Worm (Caenorhabditis elegans) whole organism, early embryonic: Measurements from ENCODE around the gene mca-2.

Source experiments
- B0310.2 ChIP-seq: sonication (generic microtip); optimal IDR thresholded peaks from 2 replicates; lab custom pipeline; 2016; ENCODE audit warnings: mild to moderate bottlenecking, missing genetic modification characterization, missing compliant biosample characterization
- F13C5.2 ChIP-seq: sonication (generic microtip); optimal IDR thresholded peaks from 2 replicates; lab custom pipeline; 2017; ENCODE audit warnings: mild to moderate bottlenecking, missing genetic modification characterization, inconsistent platforms, missing compliant biosample characterization
- aly-1 ChIP-seq: sonication (generic microtip); optimal IDR thresholded peaks from 2 replicates; lab custom pipeline; 2016; ENCODE audit warnings: missing genetic modification characterization, missing compliant biosample characterization
- ama-1 ChIP-seq: fragments of 150-350 bp; optimal IDR thresholded peaks from 2 replicates; lab custom pipeline; 2014
- ceh-13 ChIP-seq: fragments of 200-800 bp; sonication (Bioruptor generic); optimal IDR thresholded peaks from 2 replicates; lab custom pipeline; 2018; ENCODE audit warnings: mild to moderate bottlenecking, missing genetic modification characterization, missing compliant biosample characterization
- ceh-36 ChIP-seq: sonication (generic microtip); optimal IDR thresholded peaks from 2 replicates; lab custom pipeline; 2016; ENCODE audit warnings: missing genetic modification characterization, inconsistent platforms, missing compliant biosample characterization
- ets-7 ChIP-seq: sonication (generic microtip); optimal IDR thresholded peaks from 2 replicates; lab custom pipeline; 2016; ENCODE audit warnings: missing genotype, missing genetic modification characterization, missing compliant biosample characterization
- flt-1 ChIP-seq: fragments of 200-800 bp; sonication (Bioruptor generic); IDR thresholded peaks from 2 replicates; pipeline ENCODE4 v1.3.6; 2022; ENCODE audit warnings: missing genetic modification characterization, missing compliant biosample characterization
- hmbx-1 ChIP-seq: sonication (generic microtip); optimal IDR thresholded peaks from 2 replicates; lab custom pipeline; 2016; ENCODE audit warnings: mild to moderate bottlenecking, missing genetic modification characterization, missing compliant biosample characterization
- hmg-4 ChIP-seq: fragments of 200-800 bp; sonication (Bioruptor generic); optimal IDR thresholded peaks from 2 replicates; lab custom pipeline; 2018; ENCODE audit warnings: mild to moderate bottlenecking, missing genetic modification characterization, missing compliant biosample characterization
- hnd-1 ChIP-seq: sonication (generic microtip); optimal IDR thresholded peaks from 2 replicates; lab custom pipeline; 2016; ENCODE audit warnings: missing genetic modification characterization, missing compliant biosample characterization
- pes-1 ChIP-seq: fragments of 200-800 bp; sonication (Bioruptor generic); IDR thresholded peaks from 2 replicates; pipeline ENCODE4 v1.3.6; 2022; ENCODE audit warnings: missing genetic modification reagents, missing genetic modification characterization, missing compliant biosample characterization
- scrt-1 ChIP-seq: fragments of 200-800 bp; sonication (Bioruptor generic); IDR thresholded peaks from 2 replicates; pipeline ENCODE4 v1.3.6; 2022; ENCODE audit warnings: missing genetic modification characterization, missing compliant biosample characterization
- sea-1 ChIP-seq: fragments of 200-800 bp; sonication (Bioruptor generic); conservative IDR thresholded peaks from 2 replicates; pipeline ENCODE4 v1.3.6; 2022; ENCODE audit warnings: missing genetic modification characterization, missing compliant biosample characterization
- tbx-11 ChIP-seq: fragments of 200-800 bp; sonication (Bioruptor generic); IDR thresholded peaks from 2 replicates; pipeline ENCODE4 v1.3.6; 2022; ENCODE audit warnings: missing genetic modification characterization, missing compliant biosample characterization
- tbx-37 ChIP-seq: fragments of 200-800 bp; sonication (Bioruptor generic); conservative IDR thresholded peaks from 2 replicates; pipeline ENCODE4 v1.3.6; 2022; ENCODE audit warnings: missing genetic modification reagents, missing genetic modification characterization, missing compliant biosample characterization
- tra-4 ChIP-seq: sonication (generic microtip); optimal IDR thresholded peaks from 2 replicates; lab custom pipeline; 2017; ENCODE audit warnings: missing genetic modification characterization, missing compliant biosample characterization

The mca-2 gene

DNA sequence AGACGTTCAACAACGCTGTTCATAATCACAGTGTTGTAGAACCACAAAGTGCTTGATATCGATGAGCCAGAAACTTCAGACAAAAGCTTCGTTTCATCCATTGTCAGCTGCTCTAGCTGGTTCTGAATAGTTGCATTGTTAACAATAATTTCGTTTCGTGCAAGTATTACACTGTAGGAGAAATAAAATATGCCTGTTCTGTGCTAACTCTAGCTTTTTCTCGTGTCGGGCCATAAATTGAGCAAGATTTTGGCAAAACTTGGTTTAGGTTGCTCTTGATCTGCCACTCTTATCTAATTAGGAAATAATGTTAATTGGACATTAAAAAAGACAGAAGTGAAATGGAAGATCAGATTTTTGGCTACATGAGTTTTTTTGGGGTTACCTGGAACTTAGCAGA lies 24.8 kb upstream of the mca-2 start, which contains the start of gene R05C11.2:
R05C11.2 (minus strand) TSS at position 101 of the 400 bp plus-strand sequence.
- TF ChIP-seq pes-1 (GFP tag; lab: Robert Waterston, UW) (no peak), ama-1 (lab: Kevin White, UChicago) (no peak), B0310.2 (no peak), ets-7 (tag; lab: Kevin White, UChicago) (no peak), F13C5.2 (tag; lab: Kevin White, UChicago) (no peak)

- TF ChIP-seq hmbx-1 (no peak), pes-1 (GFP tag; lab: Robert Waterston, UW) (no peak), ama-1 (lab: Kevin White, UChicago) (no peak), ceh-13 (GFP tag; lab: Kevin White, UChicago) (no peak), B0310.2 (no peak), ceh-36 (tag; lab: Kevin White, UChicago) (no peak), ets-7 (tag; lab: Kevin White, UChicago) (no peak), aly-1 (no peak), flt-1 (no peak), tbx-11 (GFP tag; lab: Robert Waterston, UW) (no peak), hnd-1 (no peak), scrt-1 (GFP tag; lab: Robert Waterston, UW) (no peak), hmg-4 (GFP tag; lab: Kevin White, UChicago) (no peak), tbx-37 (no peak), tra-4 (tag; lab: Kevin White, UChicago) (no peak), sea-1 (GFP tag; lab: Robert Waterston, UW) (no peak)
Measured at ce11 chrIV:2065895-2066294, 17.9 kb upstream of the mca-2 start, which contains the start of gene arrd-26. arrd-26 (plus strand) TSS chrIV:2066195.

DNA sequence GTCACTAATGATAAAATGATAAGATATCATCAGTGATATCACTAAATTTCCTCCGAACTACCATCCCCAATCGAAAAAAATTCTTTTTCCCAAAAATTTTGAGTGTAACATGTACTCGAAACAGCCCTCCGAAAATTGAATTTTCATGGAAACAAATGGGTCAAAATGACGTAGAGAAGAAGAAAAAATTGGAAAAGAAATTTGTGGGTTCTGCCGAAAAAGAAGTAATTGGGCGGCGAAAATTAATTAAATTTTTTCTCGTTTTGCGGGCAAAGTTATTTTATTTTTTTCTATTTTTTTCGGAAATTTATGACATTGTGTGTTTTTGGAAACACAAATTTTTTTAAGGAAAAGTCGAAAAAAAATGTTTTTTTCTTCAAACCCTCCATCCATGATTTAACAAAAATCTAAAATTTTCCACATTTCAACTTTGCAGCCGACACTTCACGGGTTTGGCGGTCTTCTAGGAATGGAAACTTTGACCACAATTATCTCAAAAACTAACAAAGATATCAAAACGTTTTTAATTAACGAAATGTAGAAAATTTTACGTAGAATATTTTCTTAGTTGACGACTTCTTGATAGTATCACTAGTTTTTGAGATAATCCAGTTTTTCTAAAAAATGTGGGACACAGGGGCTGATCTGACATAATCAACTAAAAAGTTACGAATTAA lies 6.5 kb upstream of the mca-2 start:
- no peak for TF ChIP-seq tra-4 (tag; lab: Kevin White, UChicago)
- TF ChIP-seq ceh-36 (tag; lab: Kevin White, UChicago): no peak
- no peak for TF ChIP-seq scrt-1 (GFP tag; lab: Robert Waterston, UW)
- TF ChIP-seq tbx-11 (GFP tag; lab: Robert Waterston, UW): no peak
- no peak for TF ChIP-seq F13C5.2 (tag; lab: Kevin White, UChicago)
- TF ChIP-seq ceh-13 (GFP tag; lab: Kevin White, UChicago): no peak
- TF ChIP-seq pes-1 (GFP tag; lab: Robert Waterston, UW): no peak
- no peak for TF ChIP-seq hnd-1
- TF ChIP-seq tbx-37: no peak
- no peak for TF ChIP-seq flt-1
- no peak for TF ChIP-seq ets-7 (tag; lab: Kevin White, UChicago)

- TF ChIP-seq F13C5.2 (tag; lab: Kevin White, UChicago) (no peak), tbx-37 (no peak), aly-1 (no peak), pes-1 (GFP tag; lab: Robert Waterston, UW) (no peak), B0310.2 (no peak), hnd-1 (no peak), tra-4 (tag; lab: Kevin White, UChicago) (no peak), flt-1 (no peak), scrt-1 (GFP tag; lab: Robert Waterston, UW) (no peak), ama-1 (lab: Kevin White, UChicago) (no peak), sea-1 (GFP tag; lab: Robert Waterston, UW) (no peak), ceh-36 (tag; lab: Kevin White, UChicago) (no peak), tbx-11 (GFP tag; lab: Robert Waterston, UW) (no peak), ceh-13 (GFP tag; lab: Kevin White, UChicago) (no peak), ets-7 (tag; lab: Kevin White, UChicago) (no peak), hmg-4 (GFP tag; lab: Kevin White, UChicago) (no peak), hmbx-1 (no peak)
Measured at ce11 chrIV:2080340-2080739, 3.5 kb upstream of the mca-2 start.

ce11 chrIV:2083146-2083545 lies 688 bp upstream of the mca-2 start:
- TF ChIP-seq ama-1 (lab: Kevin White, UChicago): no peak
- no peak for TF ChIP-seq hnd-1
- TF ChIP-seq scrt-1 (GFP tag; lab: Robert Waterston, UW): no peak
- TF ChIP-seq tbx-37: no peak
- no peak for TF ChIP-seq B0310.2
- TF ChIP-seq ceh-13 (GFP tag; lab: Kevin White, UChicago): no peak
- no peak for TF ChIP-seq hmg-4 (GFP tag; lab: Kevin White, UChicago)
- no peak for TF ChIP-seq F13C5.2 (tag; lab: Kevin White, UChicago)
- no peak for TF ChIP-seq tra-4 (tag; lab: Kevin White, UChicago)
- TF ChIP-seq ets-7 (tag; lab: Kevin White, UChicago): no peak
- no peak for TF ChIP-seq flt-1
- TF ChIP-seq aly-1: no peak
- no peak for TF ChIP-seq ceh-36 (tag; lab: Kevin White, UChicago)
- no peak for TF ChIP-seq tbx-11 (GFP tag; lab: Robert Waterston, UW)
- no peak for TF ChIP-seq sea-1 (GFP tag; lab: Robert Waterston, UW)
- no peak for TF ChIP-seq hmbx-1

DNA sequence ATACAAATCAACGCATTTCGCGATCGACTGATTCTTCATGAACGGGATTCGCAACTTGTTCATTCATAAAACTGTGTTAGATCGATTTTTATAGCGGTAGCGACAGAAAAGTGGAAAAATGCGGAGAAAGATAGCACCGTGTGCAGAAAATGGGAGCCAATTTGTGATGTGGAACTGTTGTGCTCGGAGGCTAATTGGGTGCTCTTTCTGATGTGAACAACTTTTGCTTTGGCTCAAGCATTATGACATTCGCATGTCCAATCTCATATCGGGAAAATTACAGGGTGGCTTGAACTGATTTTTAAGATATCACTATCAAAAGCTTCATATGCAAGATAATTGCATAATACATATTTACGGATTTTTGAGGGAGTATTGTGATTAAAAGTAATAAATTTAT lies 15.9 kb downstream of the mca-2 start, which contains the start of gene C23H5.11:
C23H5.11 (minus strand) TSS at position 101 of the 400 bp plus-strand sequence.
- TF ChIP-seq ets-7 (tag; lab: Kevin White, UChicago) (no peak), B0310.2 (no peak), tbx-11 (GFP tag; lab: Robert Waterston, UW) (no peak), F13C5.2 (tag; lab: Kevin White, UChicago) (no peak), ceh-13 (GFP tag; lab: Kevin White, UChicago) (no peak), pes-1 (GFP tag; lab: Robert Waterston, UW) (no peak), tra-4 (tag; lab: Kevin White, UChicago) (no peak), scrt-1 (GFP tag; lab: Robert Waterston, UW) (no peak), ceh-36 (tag; lab: Kevin White, UChicago) (no peak), hnd-1 (no peak), flt-1 (no peak), sea-1 (GFP tag; lab: Robert Waterston, UW) (no peak), ama-1 (lab: Kevin White, UChicago) (no peak), aly-1 (no peak), hmbx-1 (no peak), tbx-37 (no peak)

- TF ChIP-seq hmg-4 (GFP tag; lab: Kevin White, UChicago) (no peak), ceh-36 (tag; lab: Kevin White, UChicago) (no peak), tra-4 (tag; lab: Kevin White, UChicago) (no peak), tbx-11 (GFP tag; lab: Robert Waterston, UW) (no peak), pes-1 (GFP tag; lab: Robert Waterston, UW) (no peak)
Measured at ce11 chrIV:2102793-2103192, 19.0 kb downstream of the mca-2 start, which contains the start of gene C23H5.15. C23H5.15 (minus strand) TSS chrIV:2102893.
